Worm (Caenorhabditis elegans) whole organism, L4 larva: ENCODE data around the gene F13A7.7.

Source experiments
- mdl-1 ChIP-seq, 2 experiments: fragments of 150-350 bp in 1 of 2; sonication (generic microtip) in 1 of 2; optimal IDR thresholded peaks; 2 replicates each; lab custom pipeline; 2014 to 2017; ENCODE audit warnings: missing biosample characterization in 2 of 2, missing genetic modification characterization in 2 of 2
- nhr-76 ChIP-seq: fragments of 150-350 bp; optimal IDR thresholded peaks from 2 replicates; lab custom pipeline; 2014; ENCODE audit warnings: missing biosample characterization, missing genetic modification characterization
- zfp-3 ChIP-seq: fragments of 200-800 bp; sonication (Bioruptor generic); conservative IDR thresholded peaks from 2 replicates; pipeline ENCODE4 v1.3.6; 2022; ENCODE audit warnings: missing genetic modification reagents, missing genetic modification characterization, missing compliant biosample characterization

DNA sequence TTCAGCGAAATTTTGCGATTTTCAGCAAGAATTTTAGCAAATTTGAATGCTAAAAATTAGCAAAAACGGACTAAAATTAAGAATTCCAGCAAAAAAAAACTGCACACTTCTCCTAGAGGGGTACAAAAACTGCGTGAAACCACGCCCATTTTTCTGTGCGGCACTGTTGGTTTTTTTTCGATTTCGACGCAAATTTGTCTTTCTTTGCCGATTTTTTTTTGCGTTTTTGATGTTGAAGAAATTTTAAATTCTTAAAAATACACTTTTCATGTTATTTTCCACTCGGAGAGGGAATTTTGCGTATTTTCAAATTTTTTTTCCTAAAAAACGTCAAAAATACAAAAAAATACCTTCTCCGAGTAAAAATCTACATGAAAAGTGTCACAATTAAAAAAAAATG, 20.3 kb upstream of the F13A7.7 start, which contains the start of gene syp-1:
- TF ChIP-seq mdl-1 (tag; optimal IDR thresholded peaks at IDR 0.05; lab: Kevin White, UChicago) (no peak), zfp-3 (no peak), nhr-76 (tag; lab: Kevin White, UChicago) (no peak)
